Worm (Caenorhabditis elegans): ENCODE data around the gene F47D12.6.

F47D12.6 gene

DNA sequence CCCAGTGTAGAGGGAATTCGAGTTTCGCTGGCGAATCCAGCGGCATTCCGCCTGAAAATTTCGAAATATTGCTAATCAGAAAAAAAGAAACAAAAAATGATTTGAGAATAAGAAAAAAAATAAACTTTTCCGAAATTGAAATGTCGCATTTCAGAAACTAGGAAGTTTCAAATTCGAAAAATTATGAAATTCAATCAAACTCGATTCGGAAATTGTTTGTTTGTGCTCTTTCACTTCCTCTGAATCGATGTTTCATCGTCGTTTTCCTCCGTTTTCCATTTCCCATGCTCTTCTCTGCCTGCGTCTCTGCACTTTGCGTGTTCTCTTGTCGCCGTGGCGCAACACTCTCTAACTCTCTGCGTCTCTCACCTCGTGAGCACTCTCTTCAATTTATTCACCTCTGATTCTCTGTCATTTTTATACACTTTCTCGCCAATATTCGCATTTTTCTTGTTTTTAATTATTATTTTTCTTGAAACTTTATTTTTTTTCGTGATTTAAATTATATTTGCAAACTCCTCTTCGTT lies 8.7 kb downstream of the F47D12.6 start, which contains the start of gene C18F10.7:
Gene C18F10.7 (minus strand): TSS at position 51 of the 527 bp plus-strand sequence.
- TF ChIP-seq pax-3 (tag; optimal IDR thresholded peaks at IDR 0.05) (no peak), dsc-1 (tag; optimal IDR thresholded peaks at IDR 0.05) (peak; percentile 66), isw-1 (GFP tag; IDR thresholded peaks at IDR 0.05) (peak; percentile 30), elt-2 (tag; optimal IDR thresholded peaks at IDR 0.05) (peak; percentile 61), fkh-8 (tag; optimal IDR thresholded peaks at IDR 0.05) (peak; percentile 52), mef-2 (tag; optimal IDR thresholded peaks at IDR 0.05) (peak; percentile 61), lir-3 (tag; optimal IDR thresholded peaks at IDR 0.05; ENCODE audit: poor library complexity) (peak; percentile 37), egl-27 (tag; optimal IDR thresholded peaks at IDR 0.05) (no peak), lin-14 (GFP tag; optimal IDR thresholded peaks at IDR 0.05) (peak; percentile 87), nhr-90 (tag; optimal IDR thresholded peaks at IDR 0.05; ENCODE audit: poor library complexity) (peak; percentile 59), ceh-82 (tag; optimal IDR thresholded peaks at IDR 0.05) (peak; percentile 37 to 64 (median 38)), nhr-19 (GFP tag; conservative IDR thresholded peaks at IDR 0.05) (peak; percentile 76), efl-1 (optimal IDR thresholded peaks at IDR 0.05) (peak; percentile 79 to 85), efl-1 (GFP tag; optimal IDR thresholded peaks at IDR 0.05 in 1 of 2) (peak; percentile 60 to 95), lin-39 (tag; optimal IDR thresholded peaks at IDR 0.05) (peak; percentile 51), mab-9 (GFP tag; IDR thresholded peaks at IDR 0.05) (no peak), nhr-11 (tag; optimal IDR thresholded peaks at IDR 0.05) (peak; percentile 7), unc-86 (tag; optimal IDR thresholded peaks at IDR 0.05) (peak; percentile 65), mep-1 (tag; optimal IDR thresholded peaks at IDR 0.05) (peak; percentile 50), tbx-2 (tag; optimal IDR thresholded peaks at IDR 0.05) (peak; percentile 76), nhr-47 (tag; optimal IDR thresholded peaks at IDR 0.05) (peak; percentile 73), blmp-1 (tag; optimal IDR thresholded peaks at IDR 0.05) (peak; percentile 49), sptf-1 (tag; optimal IDR thresholded peaks at IDR 0.05) (no peak), nhr-12 (tag; optimal IDR thresholded peaks at IDR 0.05) (no peak), rnt-1 (tag; optimal IDR thresholded peaks at IDR 0.05) (peak; percentile 79), unc-62 (GFP tag; optimal IDR thresholded peaks at IDR 0.05) (no peak), nhr-71 (tag; optimal IDR thresholded peaks at IDR 0.05) (peak; percentile 89), ztf-4 (tag; optimal IDR thresholded peaks at IDR 0.05) (peak; percentile 43), elt-3 (tag; optimal IDR thresholded peaks at IDR 0.05) (no peak), grh-1 (GFP tag; IDR thresholded peaks at IDR 0.05) (0 out of 2 replicates have a peak, but pooled peaks have one; percentile 8), lin-35 (GFP tag; optimal IDR thresholded peaks at IDR 0.05) (peak; percentile 55 to 63), snpc-4 (tag; optimal IDR thresholded peaks at IDR 0.05) (peak; percentile 64), mdl-1 (tag; optimal IDR thresholded peaks at IDR 0.05) (peak in 1 of 2 experiments; percentile 90), fos-1 (tag; optimal IDR thresholded peaks at IDR 0.05) (peak; percentile 73), sup-37 (GFP tag; optimal IDR thresholded peaks at IDR 0.05) (peak; percentile 3), nhr-77 (tag; optimal IDR thresholded peaks at IDR 0.05) (peak; percentile 11), xbp-1 (tag; optimal IDR thresholded peaks at IDR 0.05) (peak; percentile 70), aly-2 (tag; optimal IDR thresholded peaks at IDR 0.05) (peak; percentile 24), ceh-88 (GFP tag; IDR thresholded peaks at IDR 0.05) (no peak; the same call in 1 of the 2 replicates), snu-23 (GFP tag; optimal IDR thresholded peaks at IDR 0.05) (peak; percentile 81), jun-1 (tag; optimal IDR thresholded peaks at IDR 0.05) (peak; percentile 36), ets-5 (GFP tag; IDR thresholded peaks at IDR 0.05) (no peak), nhr-85 (tag) (peak; percentile 70), alr-1 (tag; optimal IDR thresholded peaks at IDR 0.05; ENCODE audit: borderline replicate concordance) (no peak), lsy-2 (tag; optimal IDR thresholded peaks at IDR 0.05) (peak in 1 of 2 experiments; percentile 76), C04F5.9 (tag; optimal IDR thresholded peaks at IDR 0.05) (peak; percentile 34), aha-1 (tag; optimal IDR thresholded peaks at IDR 0.05) (no peak), swsn-7 (tag; optimal IDR thresholded peaks at IDR 0.05) (peak; percentile 86), dpl-1 (GFP tag; optimal IDR thresholded peaks at IDR 0.05) (peak; percentile 30 to 56 (median 48)), nhr-20 (tag; optimal IDR thresholded peaks at IDR 0.05) (peak; percentile 71), ztf-11 (tag; optimal IDR thresholded peaks at IDR 0.05) (no peak), irx-1 (tag; optimal IDR thresholded peaks at IDR 0.05) (peak; percentile 52)
